Worm (Caenorhabditis elegans) whole organism, L1 larva: ENCODE data around the gene F29A7.3.

Experiments
- C04F5.9 ChIP-seq: sonication (generic microtip); optimal IDR thresholded peaks from 2 replicates; lab custom pipeline; 2016; ENCODE audit warnings: missing genetic modification characterization, missing compliant biosample characterization
- dpl-1 ChIP-seq, 3 experiments: fragments of 150-350 bp in 2 of 3; sonication (generic microtip) in 1 of 3; optimal IDR thresholded peaks; 2 replicates each; lab custom pipeline; 2014 to 2017; ENCODE audit warnings: missing biosample characterization in 3 of 3, missing genetic modification characterization in 3 of 3, missing genetic modification reagents in 3 of 3
- lsy-2 ChIP-seq, 2 experiments: fragments of 150-350 bp; optimal IDR thresholded peaks; 2 replicates each; lab custom pipeline; 2014; ENCODE audit warnings: missing biosample characterization in 2 of 2, missing genetic modification characterization in 2 of 2
- nhr-237 ChIP-seq: fragments of 150-350 bp; optimal IDR thresholded peaks from 2 replicates; lab custom pipeline; 2014; ENCODE audit warnings: missing biosample characterization, missing genetic modification characterization
- snpc-4 ChIP-seq: fragments of 150-350 bp; optimal IDR thresholded peaks from 2 replicates; lab custom pipeline; 2014; ENCODE audit warnings: missing biosample characterization, missing genetic modification characterization
- unc-130 ChIP-seq: fragments of 150-350 bp; optimal IDR thresholded peaks from 2 replicates; lab custom pipeline; 2017; ENCODE audit warnings: missing biosample characterization, missing genetic modification characterization, inconsistent platforms
- unc-62 ChIP-seq: fragments of 150-350 bp; optimal IDR thresholded peaks from 2 replicates; lab custom pipeline; 2014; ENCODE audit warnings: missing biosample characterization, missing genetic modification reagents, missing genetic modification characterization

DNA sequence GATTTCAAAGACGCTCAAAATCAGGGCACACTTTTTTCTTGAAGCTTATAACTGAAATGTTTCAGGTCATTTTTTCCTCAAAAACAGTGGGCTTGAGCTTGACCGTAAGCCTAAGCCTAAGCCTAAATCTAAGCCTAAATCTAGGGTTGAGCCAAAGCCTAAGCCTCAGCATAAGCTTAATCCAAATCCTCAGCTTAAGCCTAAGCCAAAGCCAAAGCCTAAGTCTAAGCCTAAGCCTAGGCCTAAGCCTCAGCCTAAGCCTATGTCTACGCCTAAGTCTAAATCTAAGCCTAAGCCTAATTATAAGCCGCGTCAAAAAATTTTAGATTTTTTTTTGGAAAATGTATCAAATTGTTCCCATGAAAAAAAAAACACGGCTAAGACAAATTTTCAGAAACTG is 18.8 kb upstream of the F29A7.3 start:
- no peak for TF ChIP-seq nhr-237
- TF ChIP-seq lsy-2 (tag; optimal IDR thresholded peaks at IDR 0.05; lab: Kevin White, UChicago) = no peak
- TF ChIP-seq dpl-1 (GFP tag; optimal IDR thresholded peaks at IDR 0.05; lab: Kevin White, UChicago) = no peak
- TF ChIP-seq unc-130 = no peak
- TF ChIP-seq C04F5.9 (tag; lab: Kevin White, UChicago) = no peak
- no peak for TF ChIP-seq snpc-4 (tag; lab: Kevin White, UChicago)
- TF ChIP-seq unc-62 (GFP tag; lab: Kevin White, UChicago) = no peak
